Worm (Caenorhabditis elegans): ENCODE data around the gene esyt-2.

DNA sequence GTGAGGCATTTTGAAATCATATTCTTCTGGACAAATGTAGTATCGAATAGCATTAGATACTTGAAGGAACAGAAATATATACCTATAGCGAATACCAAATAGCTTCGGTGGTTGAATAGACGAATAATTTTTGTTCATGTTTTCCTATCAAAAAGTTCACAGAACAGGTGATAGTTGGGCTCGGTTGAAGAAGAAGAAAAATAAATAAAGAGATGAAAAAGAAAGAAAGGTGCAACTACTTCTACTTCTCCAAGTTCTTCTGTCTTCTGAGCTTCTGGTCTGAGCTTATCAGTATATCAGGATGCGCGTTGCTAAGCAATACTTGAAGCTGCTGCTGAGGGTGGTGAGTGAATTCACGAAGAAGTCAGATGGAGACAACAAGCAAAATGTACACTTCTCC is 16.9 kb downstream of the esyt-2 start, which contains the start of gene C23G10.10:
- TF ChIP-seq ces-1 (GFP tag; optimal IDR thresholded peaks at IDR 0.05) (no peak), unc-39 (tag; optimal IDR thresholded peaks at IDR 0.05) (no peak), unc-62 (GFP tag; optimal IDR thresholded peaks at IDR 0.05) (no peak), pha-4 (tag; optimal IDR thresholded peaks at IDR 0.05) (no peak), nhr-237 (tag; optimal IDR thresholded peaks at IDR 0.05) (no peak), blmp-1 (tag; optimal IDR thresholded peaks at IDR 0.05) (no peak), lsy-2 (tag; optimal IDR thresholded peaks at IDR 0.05) (no peak), ceh-43 (GFP tag; optimal IDR thresholded peaks at IDR 0.05) (no peak), ztf-11 (tag; optimal IDR thresholded peaks at IDR 0.05) (no peak), mab-5 (tag; optimal IDR thresholded peaks at IDR 0.05) (no peak), nhr-28 (tag; optimal IDR thresholded peaks at IDR 0.05) (no peak), snpc-4 (tag; optimal IDR thresholded peaks at IDR 0.05) (no peak), M03D4.4 (tag; optimal IDR thresholded peaks at IDR 0.05) (no peak), nhr-12 (tag; optimal IDR thresholded peaks at IDR 0.05) (no peak)
